Fruit fly (Drosophila melanogaster) whole organism, embryonic: ENCODE data around the gene CG4972.

Experiments
- Bgb ChIP-seq: fragments of 200-800 bp; sonication (Bioruptor generic); IDR thresholded peaks from 2 replicates; pipeline ENCODE4 v1.3.6; 2022; ENCODE audit warnings: missing biosample characterization, missing genetic modification characterization; ENCODE audit not compliant: partially characterized antibody
- Blimp-1 ChIP-seq: fragments of 200-800 bp; sonication (Bioruptor generic); optimal IDR thresholded peaks from 3 replicates; lab custom pipeline; 2018; ENCODE audit warnings: missing biosample characterization, missing genetic modification characterization, mild to moderate bottlenecking, moderate library complexity, missing genetic modification reagents
- CG10321 ChIP-seq: fragments of 200-800 bp; sonication (Bioruptor generic); IDR thresholded peaks from 2 replicates; pipeline ENCODE4 v1.3.6; 2022; ENCODE audit warnings: missing biosample characterization, missing genetic modification characterization
- CG10959 ChIP-seq: fragments of 200-800 bp; sonication (Bioruptor generic); IDR thresholded peaks from 2 replicates; pipeline ENCODE4 v1.3.6; 2022; ENCODE audit warnings: missing biosample characterization, missing genetic modification characterization
- CG12744 ChIP-seq: fragments of 200-800 bp; sonication (Bioruptor generic); optimal IDR thresholded peaks from 2 replicates; lab custom pipeline; 2016; ENCODE audit warnings: missing biosample characterization, missing genetic modification characterization
- CG13894 ChIP-seq: fragments of 200-800 bp; sonication (Bioruptor generic); optimal IDR thresholded peaks from 3 replicates; lab custom pipeline; 2018; ENCODE audit warnings: missing biosample characterization, mild to moderate bottlenecking, missing genetic modification characterization, moderate library complexity
- CG1603 ChIP-seq: fragments of 200-800 bp; sonication (Bioruptor generic); optimal IDR thresholded peaks from 2 replicates; lab custom pipeline; 2019; ENCODE audit warnings: missing biosample characterization, mild to moderate bottlenecking, missing genetic modification characterization, moderate library complexity
- CG16779 ChIP-seq: fragments of 200-800 bp; sonication (Bioruptor generic); IDR thresholded peaks from 2 replicates; pipeline ENCODE4 v1.3.6; 2022; ENCODE audit warnings: missing biosample characterization, missing genetic modification characterization
- CG17328 ChIP-seq: fragments of 200-800 bp; sonication (Bioruptor generic); IDR thresholded peaks from 2 replicates; pipeline ENCODE4 v1.3.6; 2022; ENCODE audit warnings: missing biosample characterization, missing genetic modification characterization
- CG2678 ChIP-seq: fragments of 200-800 bp; sonication (Bioruptor generic); optimal IDR thresholded peaks from 3 replicates; lab custom pipeline; 2019; ENCODE audit warnings: missing biosample characterization, mild to moderate bottlenecking, missing genetic modification characterization, moderate library complexity
- CG5180 ChIP-seq: fragments of 200-800 bp; sonication (Bioruptor generic); optimal IDR thresholded peaks from 3 replicates; lab custom pipeline; 2017; ENCODE audit warnings: missing biosample characterization, missing genetic modification characterization, mild to moderate bottlenecking, moderate library complexity, missing genetic modification reagents
- CG5245 ChIP-seq: fragments of 200-800 bp; sonication (Bioruptor generic); optimal IDR thresholded peaks from 3 replicates; lab custom pipeline; 2016; ENCODE audit warnings: missing biosample characterization, missing genetic modification characterization
- CG8944 ChIP-seq: fragments of 200-800 bp; sonication (Bioruptor generic); optimal IDR thresholded peaks from 3 replicates; lab custom pipeline; 2016; ENCODE audit warnings: missing biosample characterization, missing genetic modification characterization
- CG9437 ChIP-seq: fragments of 200-800 bp; sonication (Bioruptor generic); optimal IDR thresholded peaks from 2 replicates; lab custom pipeline; 2018; ENCODE audit warnings: missing biosample characterization, mild to moderate bottlenecking, missing genetic modification characterization
- CG9797 ChIP-seq: fragments of 200-800 bp; sonication (Bioruptor generic); optimal IDR thresholded peaks from 3 replicates; lab custom pipeline; 2018; ENCODE audit warnings: missing biosample characterization, mild to moderate bottlenecking, missing genetic modification characterization
- Dbx ChIP-seq: fragments of 200-800 bp; sonication (Bioruptor generic); IDR thresholded peaks from 3 replicates; pipeline ENCODE4 v1.3.6; 2022; ENCODE audit warnings: missing biosample characterization, missing genetic modification characterization
- H15 ChIP-seq: fragments of 200-800 bp; sonication (Bioruptor generic); IDR thresholded peaks from 3 replicates; pipeline ENCODE4 v1.3.6; 2022; ENCODE audit warnings: missing biosample characterization, missing genetic modification characterization
- HHEX ChIP-seq: fragments of 200-800 bp; sonication (Bioruptor generic); optimal IDR thresholded peaks from 3 replicates; lab custom pipeline; 2017; ENCODE audit warnings: missing biosample characterization, mild to moderate bottlenecking, missing genetic modification characterization, missing genetic modification reagents
- MBD-R2 ChIP-seq: fragments of 200-800 bp; sonication (Bioruptor generic); IDR thresholded peaks from 2 replicates; pipeline ENCODE4 v1.3.6; 2022; ENCODE audit warnings: missing biosample characterization, missing genetic modification characterization
- Med ChIP-seq: fragments of 200-800 bp; sonication (Bioruptor generic); peaks from one replicate; lab custom pipeline; 2016; ENCODE audit warnings: missing biosample characterization, missing genetic modification characterization, mild to moderate bottlenecking, inconsistent platforms, moderate library complexity
- NFAT ChIP-seq: fragments of 200-800 bp; sonication (Bioruptor generic); IDR thresholded peaks from 2 replicates; pipeline ENCODE4 v1.3.6; 2022; ENCODE audit warnings: missing biosample characterization, missing genetic modification characterization
- Opbp ChIP-seq: fragments of 200-800 bp; sonication (Bioruptor generic); IDR thresholded peaks from 3 replicates; pipeline ENCODE4 v1.3.6; 2022; ENCODE audit warnings: missing biosample characterization, missing genetic modification characterization; ENCODE audit not compliant: partially characterized antibody
- Six4 ChIP-seq: fragments of 200-800 bp; sonication (Bioruptor generic); optimal IDR thresholded peaks from 2 replicates; lab custom pipeline; 2016; ENCODE audit warnings: missing biosample characterization, missing genetic modification characterization
- Usf ChIP-seq: fragments of 200-800 bp; sonication (Bioruptor generic); optimal IDR thresholded peaks from 2 replicates; lab custom pipeline; 2017; ENCODE audit warnings: missing genotype, missing biosample characterization, missing genetic modification characterization
- Xbp1 ChIP-seq: fragments of 200-800 bp; sonication (Bioruptor generic); optimal IDR thresholded peaks from 3 replicates; lab custom pipeline; 2016; ENCODE audit warnings: missing biosample characterization, mild to moderate bottlenecking, missing genetic modification characterization
- Xrp1 ChIP-seq: fragments of 200-800 bp; sonication (Bioruptor generic); IDR thresholded peaks from 2 replicates; pipeline ENCODE4 v1.3.6; 2022; ENCODE audit warnings: missing biosample characterization, missing genetic modification characterization
- ab ChIP-seq: fragments of 200-800 bp; sonication (Bioruptor generic); optimal IDR thresholded peaks from 2 replicates; lab custom pipeline; 2016; ENCODE audit warnings: missing biosample characterization, missing genetic modification characterization
- ac ChIP-seq: fragments of 200-800 bp; sonication (Bioruptor generic); optimal IDR thresholded peaks from 3 replicates; lab custom pipeline; 2017; ENCODE audit warnings: missing biosample characterization, mild to moderate bottlenecking, missing genetic modification characterization
- az2 ChIP-seq: fragments of 200-800 bp; sonication (Bioruptor generic); optimal IDR thresholded peaks from 3 replicates; lab custom pipeline; 2016; ENCODE audit warnings: missing biosample characterization, missing genetic modification characterization
- bcd ChIP-seq: fragments of 200-800 bp; sonication (Bioruptor generic); optimal IDR thresholded peaks from 2 replicates; lab custom pipeline; 2017; ENCODE audit warnings: missing biosample characterization, mild to moderate bottlenecking, missing genetic modification characterization
- bowl ChIP-seq: fragments of 200-800 bp; sonication (Bioruptor generic); IDR thresholded peaks from 2 replicates; pipeline ENCODE4 v1.3.6; 2022; ENCODE audit warnings: missing biosample characterization, missing genetic modification characterization
- bsh ChIP-seq, 2 experiments: fragments of 200-800 bp; sonication (Bioruptor generic); optimal IDR thresholded peaks; 2 replicates each; lab custom pipeline; 2017 to 2018; ENCODE audit warnings: mild to moderate bottlenecking in 2 of 2, missing biosample characterization in 2 of 2, missing genetic modification characterization in 2 of 2, moderate library complexity in 1 of 2
- caup ChIP-seq: fragments of 200-800 bp; sonication (Bioruptor generic); optimal IDR thresholded peaks from 3 replicates; lab custom pipeline; 2017; ENCODE audit warnings: missing biosample characterization, mild to moderate bottlenecking, missing genetic modification characterization, moderate library complexity; ENCODE audit not compliant: severe bottlenecking
- chn ChIP-seq: fragments of 200-800 bp; sonication (Bioruptor generic); optimal IDR thresholded peaks from 2 replicates; lab custom pipeline; 2016; ENCODE audit warnings: missing biosample characterization, missing genetic modification characterization
- danr ChIP-seq: fragments of 200-800 bp; sonication (Bioruptor generic); IDR thresholded peaks from 2 replicates; pipeline ENCODE4 v1.3.6; 2022; ENCODE audit warnings: missing biosample characterization, missing genetic modification characterization
- disco-r ChIP-seq: fragments of 200-800 bp; sonication (Bioruptor generic); optimal IDR thresholded peaks from 2 replicates; lab custom pipeline; 2016; ENCODE audit warnings: missing biosample characterization, missing genetic modification characterization
- fd96Cb ChIP-seq: fragments of 200-800 bp; sonication (Bioruptor generic); optimal IDR thresholded peaks from 2 replicates; lab custom pipeline; 2018; ENCODE audit warnings: missing biosample characterization, mild to moderate bottlenecking, missing genetic modification characterization, moderate library complexity
- fu2 ChIP-seq: fragments of 200-800 bp; sonication (Bioruptor generic); optimal IDR thresholded peaks from 2 replicates; lab custom pipeline; 2016; ENCODE audit warnings: missing biosample characterization, missing genetic modification characterization
- hb ChIP-seq: fragments of 200-800 bp; sonication (Bioruptor generic); IDR thresholded peaks from 3 replicates; pipeline ENCODE4 v1.3.6; 2022; ENCODE audit warnings: missing biosample characterization, missing genetic modification characterization; ENCODE audit not compliant: partially characterized antibody
- kni ChIP-seq: fragments of 200-800 bp; sonication (Bioruptor generic); optimal IDR thresholded peaks from 3 replicates; lab custom pipeline; 2017; ENCODE audit warnings: mild to moderate bottlenecking, missing biosample characterization, missing genetic modification reagents, missing genetic modification characterization
- lbe ChIP-seq: fragments of 200-800 bp; sonication (Bioruptor generic); optimal IDR thresholded peaks from 2 replicates; lab custom pipeline; 2016; ENCODE audit warnings: missing biosample characterization, mild to moderate bottlenecking, missing genetic modification characterization
- mirr ChIP-seq: fragments of 200-800 bp; sonication (Bioruptor generic); optimal IDR thresholded peaks from 3 replicates; lab custom pipeline; 2018; ENCODE audit warnings: missing biosample characterization, mild to moderate bottlenecking, missing genetic modification characterization
- nom ChIP-seq: fragments of 200-800 bp; sonication (Bioruptor generic); optimal IDR thresholded peaks from 2 replicates; lab custom pipeline; 2017; ENCODE audit warnings: missing biosample characterization, missing genetic modification characterization, mild to moderate bottlenecking, moderate library complexity, missing genetic modification reagents
- pan ChIP-seq, 4 experiments: fragments of >200 bp in 3 of 4; fragments of 200-800 bp in 1 of 4; sonication (Bioruptor generic) in 1 of 4; optimal IDR thresholded peaks in 3 of 4; IDR thresholded peaks in 1 of 4; 2 replicates each; pipeline versions ENCODE4 v1.3.6 to Lab custom; 2017 to 2022; ENCODE audit warnings: missing biosample characterization in 2 of 4, missing genetic modification characterization in 2 of 4, mixed read lengths in 1 of 4
- pros ChIP-seq: fragments of 200-800 bp; sonication (Bioruptor generic); optimal IDR thresholded peaks from 3 replicates; lab custom pipeline; 2019; ENCODE audit warnings: missing biosample characterization, mild to moderate bottlenecking, missing genetic modification characterization, moderate library complexity
- salm ChIP-seq: fragments of 200-800 bp; sonication (Bioruptor generic); optimal IDR thresholded peaks from 2 replicates; lab custom pipeline; 2018; ENCODE audit warnings: missing biosample characterization, mild to moderate bottlenecking, missing genetic modification characterization
- sr ChIP-seq: fragments of 200-800 bp; sonication (Bioruptor generic); IDR thresholded peaks from 3 replicates; pipeline ENCODE4 v1.3.6; 2022; ENCODE audit warnings: missing biosample characterization, missing genetic modification characterization
- toy ChIP-seq: fragments of 200-800 bp; sonication (Bioruptor generic); IDR thresholded peaks from 2 replicates; pipeline ENCODE4 v1.3.6; 2022; ENCODE audit warnings: missing biosample characterization, missing genetic modification characterization
- trem ChIP-seq: fragments of 200-800 bp; optimal IDR thresholded peaks from 3 replicates; lab custom pipeline; 2019; ENCODE audit warnings: missing biosample characterization, mild to moderate bottlenecking, missing genetic modification characterization, moderate library complexity
- vfl ChIP-seq: fragments of 200-800 bp; sonication (Bioruptor generic); optimal IDR thresholded peaks from 2 replicates; lab custom pipeline; 2016; ENCODE audit warnings: missing biosample characterization, missing genetic modification characterization

Gene CG4972

DNA sequence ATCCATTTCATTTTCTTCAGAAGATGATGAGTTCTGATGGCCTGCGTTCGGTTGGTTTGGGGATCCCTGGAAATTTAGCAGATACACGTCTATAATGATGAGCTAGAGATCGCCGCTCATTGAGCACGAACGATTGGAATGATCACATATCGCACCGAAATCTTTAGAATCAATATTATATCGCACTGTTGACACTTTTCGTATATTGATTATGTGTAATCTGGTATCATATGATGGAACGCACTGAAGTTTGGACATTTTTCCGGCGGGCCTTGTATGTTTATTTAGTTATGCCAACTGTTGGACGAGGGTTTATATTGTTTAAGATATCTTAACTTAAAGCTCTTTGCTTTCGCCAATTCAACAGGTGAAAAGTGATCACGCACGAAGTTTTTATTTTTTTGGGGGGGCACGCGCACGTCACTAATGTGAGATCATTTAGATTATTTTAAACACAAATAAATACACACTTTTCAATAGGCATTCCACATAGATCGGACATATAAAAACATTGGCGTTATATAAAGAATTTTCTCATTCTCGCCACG, 6.5 kb downstream of the CG4972 start (continued):
- no peak for TF ChIP-seq fu2 (GFP tag; lab: Kevin White, UChicago)
- no peak for TF ChIP-seq CG13894
- TF ChIP-seq disco-r (GFP tag; lab: Kevin White, UChicago), result peak; percentile 31
- peak; percentile 75 for TF ChIP-seq Med (GFP tag; lab: Kevin White, UChicago)
- no peak for TF ChIP-seq CG9797 (GFP tag; lab: Kevin White, UChicago)
- TF ChIP-seq Bgb, result peak; percentile 46; the same call in 1 of the 2 replicates
- TF ChIP-seq ab (GFP tag; lab: Kevin White, UChicago), result no peak
- TF ChIP-seq CG8944 (GFP tag; lab: Kevin White, UChicago), result no peak
- peak; percentile 2 for TF ChIP-seq CG1603 (tag; lab: Kevin White, UChicago)
- TF ChIP-seq MBD-R2 (GFP tag; lab: Robert Waterston, UW), result no peak
- no peak for TF ChIP-seq CG10321
- peak; percentile 43; the same call in 1 of the 3 replicates for TF ChIP-seq Dbx
- TF ChIP-seq Opbp, result no peak
- no peak for TF ChIP-seq chn
- TF ChIP-seq lbe (GFP tag; lab: Kevin White, UChicago), result no peak
- no peak for TF ChIP-seq sr
- TF ChIP-seq H15, result 0 out of 3 replicates have a peak, but pooled peaks have one; percentile 10
- TF ChIP-seq Blimp-1 (GFP tag; lab: Kevin White, UChicago), result no peak
- TF ChIP-seq HHEX (GFP tag; lab: Kevin White, UChicago), result no peak
- no peak for TF ChIP-seq nom (GFP tag; lab: Kevin White, UChicago)
- TF ChIP-seq kni (GFP tag; lab: Kevin White, UChicago), result no peak
- no peak for TF ChIP-seq CG10959 (GFP tag; lab: Robert Waterston, UW)
- no peak for TF ChIP-seq mirr (GFP tag; lab: Kevin White, UChicago)
- TF ChIP-seq bsh (GFP tag; optimal IDR thresholded peaks at IDR 0.05; lab: Kevin White, UChicago), result no peak
- no peak for TF ChIP-seq Usf
- TF ChIP-seq caup (GFP tag; lab: Kevin White, UChicago), result no peak
- TF ChIP-seq Xrp1 (GFP tag; lab: Robert Waterston, UW), result no peak
- no peak for TF ChIP-seq NFAT (GFP tag; lab: Robert Waterston, UW)
- TF ChIP-seq bowl, result no peak
- TF ChIP-seq salm (tag; lab: Kevin White, UChicago), result no peak
- no peak for TF ChIP-seq ac (GFP tag; lab: Kevin White, UChicago)
- no peak for TF ChIP-seq vfl
- no peak for TF ChIP-seq pan (optimal IDR thresholded peaks at IDR 0.05; lab: Kevin White, UChicago)
- TF ChIP-seq pan (GFP tag; optimal IDR thresholded peaks at IDR 0.05 in 1 of 2, IDR thresholded peaks at IDR 0.05 in 1 of 2), result no peak
- TF ChIP-seq danr, result no peak
- no peak for TF ChIP-seq Xbp1 (GFP tag; lab: Kevin White, UChicago)
- no peak for TF ChIP-seq CG5180 (GFP tag; lab: Kevin White, UChicago)
- TF ChIP-seq az2 (GFP tag; lab: Kevin White, UChicago), result no peak
- peak; percentile 7 for TF ChIP-seq CG9437 (GFP tag; lab: Kevin White, UChicago)
- TF ChIP-seq toy (GFP tag; lab: Robert Waterston, UW), result no peak
- TF ChIP-seq pros (GFP tag; lab: Kevin White, UChicago), result no peak
- TF ChIP-seq hb, result peak; percentile 68; the same call in 1 of the 3 replicates
- TF ChIP-seq bcd (GFP tag; lab: Kevin White, UChicago), result no peak
- no peak for TF ChIP-seq CG16779 (GFP tag; lab: Robert Waterston, UW)
- no peak for TF ChIP-seq CG5245
- no peak for TF ChIP-seq fd96Cb (tag; lab: Kevin White, UChicago)
- TF ChIP-seq CG12744 (GFP tag; lab: Kevin White, UChicago), result no peak
- no peak for TF ChIP-seq CG17328 (GFP tag; lab: Robert Waterston, UW)
- TF ChIP-seq Six4 (GFP tag; lab: Kevin White, UChicago), result no peak
- TF ChIP-seq CG2678 (tag; lab: Kevin White, UChicago), result no peak
- TF ChIP-seq trem, result no peak
